In genomic region chr2L:12535637-12536038, dm6 we compare ENCODE assay signal across 4 fruit fly cellular contexts.
A peak's percentile ranks its signal among the peaks of the same experiment; 100 is the strongest.
TF ChIP-seq lines count a peak whose summit lies in the region.

No protein-coding gene starts in this region.

- peak; percentile 53 for TF ChIP-seq CTCF in whole organism, embryonic (GFP tag; optimal IDR thresholded peaks at IDR 0.05; lab: Kevin White, UChicago)

TF ChIP-seq in whole organism, adult, 20 proteins besides CTCF, POLR2A, EP300 and RAD21:
- TF ChIP-seq CG7045 (GFP tag; optimal IDR thresholded peaks at IDR 0.05; lab: Kevin White, UChicago), result peak; percentile 72
- peak; percentile 69 for TF ChIP-seq CG33017 (tag; optimal IDR thresholded peaks at IDR 0.05; lab: Kevin White, UChicago)
- TF ChIP-seq kay (GFP tag; lab: Kevin White, UChicago; ENCODE audit: borderline replicate concordance), result peak; percentile 90
- TF ChIP-seq Mnt (GFP tag; optimal IDR thresholded peaks at IDR 0.05; lab: Kevin White, UChicago), result peak; percentile 75
- TF ChIP-seq Clk (GFP tag; optimal IDR thresholded peaks at IDR 0.05; lab: Kevin White, UChicago), result peak; percentile 13
- no peak for TF ChIP-seq Hr96 (GFP tag; optimal IDR thresholded peaks at IDR 0.05; lab: Kevin White, UChicago)
- TF ChIP-seq cnc (optimal IDR thresholded peaks at IDR 0.05; lab: Kevin White, UChicago), result no peak
- TF ChIP-seq pad (GFP tag; optimal IDR thresholded peaks at IDR 0.05; lab: Kevin White, UChicago), result peak; percentile 36
- peak; percentile 86 for TF ChIP-seq CG12768 (GFP tag; optimal IDR thresholded peaks at IDR 0.05; lab: Kevin White, UChicago)
- TF ChIP-seq cic (GFP tag; optimal IDR thresholded peaks at IDR 0.05; lab: Kevin White, UChicago), result peak; percentile 100
- peak; percentile 62 for TF ChIP-seq CG14711 (tag; optimal IDR thresholded peaks at IDR 0.05; lab: Kevin White, UChicago)
- TF ChIP-seq tj (GFP tag; optimal IDR thresholded peaks at IDR 0.05; lab: Kevin White, UChicago), result peak; percentile 16
- peak; percentile 44 for TF ChIP-seq ovo (GFP tag; optimal IDR thresholded peaks at IDR 0.05; lab: Kevin White, UChicago)
- TF ChIP-seq bab1 (GFP tag; optimal IDR thresholded peaks at IDR 0.05; lab: Kevin White, UChicago), result no peak
- TF ChIP-seq CG11617 (GFP tag; optimal IDR thresholded peaks at IDR 0.05; lab: Kevin White, UChicago), result peak; percentile 67
- TF ChIP-seq Crg-1 (GFP tag; optimal IDR thresholded peaks at IDR 0.05; lab: Kevin White, UChicago), result peak; percentile 66
- TF ChIP-seq CG1620 (GFP tag; optimal IDR thresholded peaks at IDR 0.05; lab: Kevin White, UChicago), result peak; percentile 13
- TF ChIP-seq toe (GFP tag; optimal IDR thresholded peaks at IDR 0.05; lab: Kevin White, UChicago), result no peak
- TF ChIP-seq CG7101 (tag; optimal IDR thresholded peaks at IDR 0.05; lab: Kevin White, UChicago), result peak; percentile 66
- TF ChIP-seq CG5204 (GFP tag; optimal IDR thresholded peaks at IDR 0.05; lab: Kevin White, UChicago), result no peak

TF ChIP-seq in whole organism, embryonic, 481 proteins besides CTCF, POLR2A, EP300 and RAD21 (continues in another document):
- no peak for TF ChIP-seq gcm2 (GFP tag; optimal IDR thresholded peaks at IDR 0.05; lab: Kevin White, UChicago)
- TF ChIP-seq TFAM (GFP tag; optimal IDR thresholded peaks at IDR 0.05; lab: Kevin White, UChicago), result peak; percentile 7
- no peak for TF ChIP-seq CG42726 (GFP tag; IDR thresholded peaks at IDR 0.05; lab: Robert Waterston, UW; ENCODE audit: partially characterized antibody)
- no peak for TF ChIP-seq gro (GFP tag; optimal IDR thresholded peaks at IDR 0.05; lab: Kevin White, UChicago)
- TF ChIP-seq Pdp1 (GFP tag; optimal IDR thresholded peaks at IDR 0.05; lab: Kevin White, UChicago), result peak in 1 of 2 experiments; percentile 51
- peak; percentile 77 for TF ChIP-seq B-H2 (GFP tag; optimal IDR thresholded peaks at IDR 0.05; lab: Kevin White, UChicago)
- no peak for TF ChIP-seq Trl (optimal IDR thresholded peaks at IDR 0.05; lab: Kevin White, UChicago)
- TF ChIP-seq Trl (GFP tag; optimal IDR thresholded peaks at IDR 0.05; lab: Kevin White, UChicago), result no peak
- no peak for TF ChIP-seq CG3838 (GFP tag; optimal IDR thresholded peaks at IDR 0.05; lab: Kevin White, UChicago)
- peak; percentile 64 for TF ChIP-seq onecut (GFP tag; IDR thresholded peaks at IDR 0.05; lab: Robert Waterston, UW)
- 0 out of 2 replicates have a peak, but pooled peaks have one; percentile 52 for TF ChIP-seq chm (GFP tag; IDR thresholded peaks at IDR 0.05; lab: Robert Waterston, UW)
- no peak for TF ChIP-seq CG1647 (GFP tag; optimal IDR thresholded peaks at IDR 0.05; lab: Kevin White, UChicago)
- TF ChIP-seq jigr1 (GFP tag; IDR thresholded peaks at IDR 0.05; lab: Robert Waterston, UW), result no peak
- TF ChIP-seq trh (GFP tag; optimal IDR thresholded peaks at IDR 0.05; lab: Kevin White, UChicago), result no peak
- peak; percentile 74 for TF ChIP-seq CG2120 (GFP tag; optimal IDR thresholded peaks at IDR 0.05; lab: Kevin White, UChicago)
- peak; percentile 18 for TF ChIP-seq CG13775 (GFP tag; optimal IDR thresholded peaks at IDR 0.05; lab: Kevin White, UChicago)
- peak; percentile 68 for TF ChIP-seq sqz (GFP tag; optimal IDR thresholded peaks at IDR 0.05; lab: Kevin White, UChicago)
- peak; percentile 65 for TF ChIP-seq CG2202 (tag; optimal IDR thresholded peaks at IDR 0.05; lab: Kevin White, UChicago)
- TF ChIP-seq Doc3 (GFP tag; IDR thresholded peaks at IDR 0.05; lab: Robert Waterston, UW; ENCODE audit: partially characterized antibody), result no peak
- TF ChIP-seq CG12659 (GFP tag; optimal IDR thresholded peaks at IDR 0.05; lab: Kevin White, UChicago), result peak; percentile 47
- peak; percentile 83 for TF ChIP-seq salm (tag; optimal IDR thresholded peaks at IDR 0.05; lab: Kevin White, UChicago)
- TF ChIP-seq CG4820 (GFP tag; optimal IDR thresholded peaks at IDR 0.05; lab: Kevin White, UChicago), result peak; percentile 21
- TF ChIP-seq ato (GFP tag; IDR thresholded peaks at IDR 0.05; lab: Robert Waterston, UW; ENCODE audit: partially characterized antibody), result no peak
- TF ChIP-seq shn (GFP tag; optimal IDR thresholded peaks at IDR 0.05; lab: Kevin White, UChicago), result peak; percentile 48

TF ChIP-seq in whole organism, prepupa, 60 proteins besides CTCF, POLR2A, EP300 and RAD21:
- no peak for TF ChIP-seq dac (GFP tag; optimal IDR thresholded peaks at IDR 0.05; lab: Kevin White, UChicago)
- no peak for TF ChIP-seq acj6 (GFP tag; optimal IDR thresholded peaks at IDR 0.05; lab: Kevin White, UChicago)
- no peak for TF ChIP-seq fd59A (GFP tag; optimal IDR thresholded peaks at IDR 0.05; lab: Kevin White, UChicago)
- TF ChIP-seq achi (GFP tag; optimal IDR thresholded peaks at IDR 0.05; lab: Kevin White, UChicago), result no peak
- 0 out of 3 replicates have a peak, but pooled peaks have one; percentile 42 for TF ChIP-seq eg (GFP tag; IDR thresholded peaks at IDR 0.05; lab: Robert Waterston, UW)
- TF ChIP-seq Sox102F (GFP tag; optimal IDR thresholded peaks at IDR 0.05; lab: Kevin White, UChicago), result no peak
- TF ChIP-seq fkh (GFP tag; optimal IDR thresholded peaks at IDR 0.05; lab: Kevin White, UChicago), result peak; percentile 100
- no peak for TF ChIP-seq vri (GFP tag; optimal IDR thresholded peaks at IDR 0.05; lab: Kevin White, UChicago)
- TF ChIP-seq CG16779 (tag; optimal IDR thresholded peaks at IDR 0.05; lab: Kevin White, UChicago), result peak; percentile 45
- TF ChIP-seq CG10631 (GFP tag; optimal IDR thresholded peaks at IDR 0.05; lab: Kevin White, UChicago), result no peak
- TF ChIP-seq CG1621 (tag; optimal IDR thresholded peaks at IDR 0.05; lab: Kevin White, UChicago), result no peak
- TF ChIP-seq dsx (GFP tag; optimal IDR thresholded peaks at IDR 0.05; lab: Kevin White, UChicago; ENCODE audit: poor library complexity, severe bottlenecking), result peak; percentile 8
- no peak for TF ChIP-seq pdm3 (GFP tag; optimal IDR thresholded peaks at IDR 0.05; lab: Kevin White, UChicago)
TF ChIP-seq in whole organism, prepupa: peak in this region for 4.

TF ChIP-seq in whole organism, pupa, 21 proteins besides CTCF, POLR2A, EP300 and RAD21:
- TF ChIP-seq EcR (GFP tag; optimal IDR thresholded peaks at IDR 0.05; lab: Kevin White, UChicago), result peak; percentile 5
- TF ChIP-seq Pif1B (GFP tag; optimal IDR thresholded peaks at IDR 0.05; lab: Kevin White, UChicago), result no peak
- TF ChIP-seq CG9948 (tag; optimal IDR thresholded peaks at IDR 0.05; lab: Kevin White, UChicago), result no peak
- peak; percentile 33; the same call in 1 of the 3 replicates for TF ChIP-seq fd96Ca (GFP tag; IDR thresholded peaks at IDR 0.05; lab: Robert Waterston, UW)
- TF ChIP-seq CG14655 (GFP tag; optimal IDR thresholded peaks at IDR 0.05; lab: Kevin White, UChicago), result no peak
